Worm (Caenorhabditis elegans): ENCODE measurements around the gene str-136.

The str-136 gene

DNA sequence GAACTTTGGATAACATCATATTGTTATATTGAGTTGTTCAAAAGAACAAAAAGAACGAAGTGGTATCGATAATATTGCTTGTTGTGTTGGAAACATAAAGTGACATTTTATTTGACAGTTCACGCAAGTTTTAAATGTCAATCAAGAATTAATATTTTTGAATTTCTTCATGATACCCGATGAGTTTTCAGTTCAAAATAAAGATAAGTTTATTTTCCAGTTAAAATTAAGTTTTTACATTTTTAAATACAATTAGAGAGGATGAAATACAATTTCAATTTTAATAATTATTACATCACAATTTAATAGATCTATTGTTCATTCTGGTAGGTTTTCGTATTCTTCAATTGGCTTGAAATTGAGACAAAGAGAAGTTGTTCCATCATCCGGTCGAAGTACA is 18.8 kb upstream of the str-136 start, which contains the start of gene W02D7.4:
W02D7.4 (minus strand) TSS at position 101 of the 400 bp plus-strand sequence.
- TF ChIP-seq pha-4 (tag; optimal IDR thresholded peaks at IDR 0.05) (no peak), nhr-237 (tag; optimal IDR thresholded peaks at IDR 0.05) (no peak), aly-2 (tag; optimal IDR thresholded peaks at IDR 0.05) (no peak), nhr-77 (tag; optimal IDR thresholded peaks at IDR 0.05) (no peak), lsy-12 (tag; optimal IDR thresholded peaks at IDR 0.05) (no peak), tbx-2 (tag; optimal IDR thresholded peaks at IDR 0.05) (no peak), nhr-67 (tag; optimal IDR thresholded peaks at IDR 0.05) (no peak), fos-1 (tag; optimal IDR thresholded peaks at IDR 0.05) (no peak), jun-1 (tag; optimal IDR thresholded peaks at IDR 0.05) (no peak)

ce11 chrV:8295866-8296265 is 17.1 kb upstream of the str-136 start, which contains the start of gene smex-1:
smex-1 (minus strand) TSS chrV:8295966.
- TF ChIP-seq egl-5 (tag; optimal IDR thresholded peaks at IDR 0.05) (no peak), unc-39 (tag; optimal IDR thresholded peaks at IDR 0.05) (no peak), R02D3.7 (tag; optimal IDR thresholded peaks at IDR 0.05) (no peak), elt-2 (tag; optimal IDR thresholded peaks at IDR 0.05) (no peak), aly-2 (tag; optimal IDR thresholded peaks at IDR 0.05) (no peak), nhr-12 (tag; optimal IDR thresholded peaks at IDR 0.05) (no peak), mml-1 (tag; optimal IDR thresholded peaks at IDR 0.05) (no peak), nhr-77 (tag; optimal IDR thresholded peaks at IDR 0.05) (no peak), nhr-11 (tag; optimal IDR thresholded peaks at IDR 0.05) (no peak), ceh-28 (tag; optimal IDR thresholded peaks at IDR 0.05) (no peak), mdl-1 (tag; optimal IDR thresholded peaks at IDR 0.05) (no peak), nhr-237 (tag; optimal IDR thresholded peaks at IDR 0.05) (no peak), elt-3 (tag; optimal IDR thresholded peaks at IDR 0.05) (no peak)

ce11 chrV:8291764-8292163 is 13.0 kb upstream of the str-136 start, which contains the start of gene srg-33:
srg-33 (plus strand) TSS chrV:8292064.
- no peak for TF ChIP-seq nhr-11 (tag; optimal IDR thresholded peaks at IDR 0.05)
- no peak for TF ChIP-seq elt-1 (tag; optimal IDR thresholded peaks at IDR 0.05)
- no peak for TF ChIP-seq lsy-12 (tag; optimal IDR thresholded peaks at IDR 0.05)
- TF ChIP-seq snpc-4 (tag; optimal IDR thresholded peaks at IDR 0.05) = no peak
- no peak for TF ChIP-seq ztf-11 (tag; optimal IDR thresholded peaks at IDR 0.05)
- TF ChIP-seq aly-2 (tag; optimal IDR thresholded peaks at IDR 0.05) = no peak
- no peak for TF ChIP-seq nfya-1 (tag; optimal IDR thresholded peaks at IDR 0.05; ENCODE audit: insufficient read depth)

DNA sequence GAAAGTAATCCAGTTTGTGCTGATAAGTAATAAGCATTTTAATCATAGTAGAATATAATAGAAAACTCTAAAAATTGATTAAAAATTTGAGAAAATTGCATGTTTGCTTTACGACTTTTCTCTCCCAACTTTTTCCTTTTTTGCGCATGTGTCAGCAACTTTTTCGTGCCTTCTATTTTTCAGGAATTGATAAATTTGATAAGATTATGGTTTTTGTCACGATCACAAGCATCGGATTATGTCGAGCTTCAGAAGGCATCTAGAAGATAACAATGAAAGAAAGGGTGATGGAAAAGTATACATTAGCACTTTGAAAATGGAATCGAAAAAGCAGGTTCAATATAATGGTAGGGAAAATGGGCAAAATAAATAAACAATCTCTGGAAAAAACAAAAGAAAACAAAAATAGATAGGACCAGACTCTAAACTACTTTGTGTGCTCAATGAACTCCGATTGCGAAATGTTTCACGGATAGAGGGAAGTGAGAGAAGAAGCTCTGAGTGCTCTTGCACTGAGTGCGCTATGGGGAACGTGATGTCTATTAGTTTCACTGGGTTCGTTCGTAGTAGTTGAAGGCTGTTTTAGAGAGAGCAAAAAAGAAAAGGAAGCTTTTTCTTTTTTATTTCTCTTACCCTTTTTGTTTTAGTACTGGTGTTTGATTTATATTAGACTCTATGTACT is 9.5 kb upstream of the str-136 start:
- TF ChIP-seq unc-62 (GFP tag; optimal IDR thresholded peaks at IDR 0.05) (no peak), lin-39 (tag; optimal IDR thresholded peaks at IDR 0.05) (peak; percentile 63), aly-2 (tag; optimal IDR thresholded peaks at IDR 0.05) (no peak), pqm-1 (tag; optimal IDR thresholded peaks at IDR 0.05) (peak; percentile 17), elt-2 (tag; optimal IDR thresholded peaks at IDR 0.05) (peak; percentile 67), nfya-1 (tag; optimal IDR thresholded peaks at IDR 0.05; ENCODE audit: insufficient read depth) (peak; percentile 51), R02D3.7 (tag; optimal IDR thresholded peaks at IDR 0.05) (no peak)

ce11 chrV:8285455-8285854 is 6.7 kb upstream of the str-136 start:
- TF ChIP-seq pqm-1 (tag; optimal IDR thresholded peaks at IDR 0.05) = peak; percentile 51
- TF ChIP-seq elt-2 (tag; optimal IDR thresholded peaks at IDR 0.05) = peak; percentile 4
- TF ChIP-seq ztf-11 (tag; optimal IDR thresholded peaks at IDR 0.05) = no peak

DNA sequence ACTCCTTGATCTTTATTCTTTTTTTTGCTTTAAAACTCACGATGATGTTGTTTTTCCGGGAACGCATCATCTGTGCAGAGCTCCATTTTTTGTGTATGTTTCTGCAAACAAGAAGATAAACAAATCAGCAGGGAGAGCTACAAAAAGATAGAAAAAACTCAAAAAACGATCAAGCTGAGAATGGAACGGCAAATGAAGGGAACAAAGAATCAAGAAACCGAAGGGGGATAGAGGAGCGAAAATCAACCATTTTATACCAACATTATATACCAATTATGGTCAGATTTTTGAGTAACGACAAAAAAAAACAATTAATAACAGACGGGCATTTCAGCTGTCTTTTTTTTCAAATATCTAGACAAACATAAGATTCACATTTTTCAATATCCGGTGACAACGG is 6.1 kb upstream of the str-136 start, which contains the start of gene slc-17.5:
slc-17.5 (minus strand) TSS at position 101 of the 400 bp plus-strand sequence.
- TF ChIP-seq R02D3.7 (tag; optimal IDR thresholded peaks at IDR 0.05) = no peak
- TF ChIP-seq fos-1 (tag; optimal IDR thresholded peaks at IDR 0.05) = no peak
- TF ChIP-seq elt-3 (tag; optimal IDR thresholded peaks at IDR 0.05) = no peak
- TF ChIP-seq tbx-2 (tag; optimal IDR thresholded peaks at IDR 0.05) = no peak
- TF ChIP-seq ztf-11 (tag; optimal IDR thresholded peaks at IDR 0.05) = no peak
- no peak for TF ChIP-seq skn-1 (tag; optimal IDR thresholded peaks at IDR 0.05)
- no peak for TF ChIP-seq ama-1 (optimal IDR thresholded peaks at IDR 0.05)
- TF ChIP-seq sea-2 (GFP tag; optimal IDR thresholded peaks at IDR 0.05) = no peak
- TF ChIP-seq ztf-4 (tag; optimal IDR thresholded peaks at IDR 0.05) = no peak
- no peak for TF ChIP-seq fkh-10 (GFP tag; optimal IDR thresholded peaks at IDR 0.05)

All from whole organism, L3 larva.